Fruit fly (Drosophila melanogaster) whole organism, prepupa: ENCODE results near the gene Rph.

Experiments used
- CG10631 ChIP-seq: fragments of 200-800 bp; sonication (Bioruptor generic); optimal IDR thresholded peaks from 2 replicates; lab custom pipeline; 2016; ENCODE audit warnings: missing biosample characterization, missing genetic modification characterization
- CG10669 ChIP-seq: fragments of 200-800 bp; sonication (Bioruptor generic); optimal IDR thresholded peaks from 3 replicates; lab custom pipeline; 2018; ENCODE audit warnings: missing biosample characterization, mild to moderate bottlenecking, missing genetic modification characterization, moderate library complexity
- CG11762 ChIP-seq: fragments of 200-800 bp; sonication (Bioruptor generic); optimal IDR thresholded peaks from 3 replicates; lab custom pipeline; 2016; ENCODE audit warnings: missing biosample characterization, missing genetic modification characterization; ENCODE audit not compliant: insufficient read depth
- CG15336 ChIP-seq: fragments of 200-800 bp; sonication (Bioruptor generic); IDR thresholded peaks from 2 replicates; pipeline ENCODE4 v1.3.6; 2022; ENCODE audit warnings: missing biosample characterization, missing genetic modification characterization
- CG1621 ChIP-seq: fragments of 200-800 bp; sonication (Bioruptor generic); optimal IDR thresholded peaks from 3 replicates; lab custom pipeline; 2018; ENCODE audit warnings: missing biosample characterization, mild to moderate bottlenecking, missing genetic modification characterization
- CG16779 ChIP-seq: fragments of 200-800 bp; sonication (Bioruptor generic); optimal IDR thresholded peaks from 3 replicates; lab custom pipeline; 2017; ENCODE audit warnings: missing biosample characterization, mild to moderate bottlenecking, missing genetic modification characterization
- CG3032 ChIP-seq: fragments of 200-800 bp; optimal IDR thresholded peaks from 2 replicates; lab custom pipeline; 2019; ENCODE audit warnings: missing biosample characterization, mild to moderate bottlenecking, missing genetic modification characterization, moderate library complexity
- CG34406 ChIP-seq: fragments of 200-800 bp; sonication (Bioruptor generic); optimal IDR thresholded peaks from 3 replicates; lab custom pipeline; 2016; ENCODE audit warnings: missing biosample characterization, missing genetic modification characterization
- CG6163 ChIP-seq: fragments of 200-800 bp; sonication (Bioruptor generic); IDR thresholded peaks from 3 replicates; pipeline ENCODE4 v1.3.6; 2022; ENCODE audit warnings: missing biosample characterization, missing genetic modification characterization
- CG6276 ChIP-seq: fragments of 200-800 bp; sonication (Bioruptor generic); optimal IDR thresholded peaks from 2 replicates; lab custom pipeline; 2017; ENCODE audit warnings: missing biosample characterization, mild to moderate bottlenecking, missing genetic modification characterization
- CG6792 ChIP-seq: fragments of 200-800 bp; sonication (Bioruptor generic); optimal IDR thresholded peaks from 3 replicates; lab custom pipeline; 2016; ENCODE audit warnings: missing biosample characterization, missing genetic modification characterization
- CG6808 ChIP-seq: fragments of 200-800 bp; sonication (Bioruptor generic); optimal IDR thresholded peaks from 3 replicates; lab custom pipeline; 2017; ENCODE audit warnings: missing biosample characterization, missing genetic modification characterization, mild to moderate bottlenecking, moderate library complexity, missing genetic modification reagents
- CG8119 ChIP-seq: fragments of 200-800 bp; sonication (Bioruptor generic); IDR thresholded peaks from 3 replicates; pipeline ENCODE4 v1.3.6; 2022; ENCODE audit warnings: missing biosample characterization, missing genetic modification characterization
- CG8319 ChIP-seq: fragments of 200-800 bp; sonication (Bioruptor generic); optimal IDR thresholded peaks from 3 replicates; lab custom pipeline; 2016; ENCODE audit warnings: missing biosample characterization, missing genetic modification characterization
- CG9139 ChIP-seq: fragments of 200-800 bp; sonication (Bioruptor generic); optimal IDR thresholded peaks from 3 replicates; lab custom pipeline; 2017; ENCODE audit warnings: missing biosample characterization, mild to moderate bottlenecking, missing genetic modification characterization
- Eip75B ChIP-seq: fragments of 200-800 bp; sonication (Bioruptor generic); optimal IDR thresholded peaks from 3 replicates; lab custom pipeline; 2016; ENCODE audit warnings: missing biosample characterization, missing genetic modification characterization
- Eip78C ChIP-seq: fragments of 200-800 bp; sonication (Bioruptor generic); peaks from one replicate; lab custom pipeline; 2016; ENCODE audit warnings: missing biosample characterization, missing genetic modification characterization
- Eip93F ChIP-seq: fragments of 200-800 bp; sonication (Bioruptor generic); optimal IDR thresholded peaks from 2 replicates; lab custom pipeline; 2016; ENCODE audit warnings: missing biosample characterization, mild to moderate bottlenecking, missing genetic modification characterization
- Ets96B ChIP-seq: fragments of 200-800 bp; optimal IDR thresholded peaks from 2 replicates; lab custom pipeline; 2019; ENCODE audit warnings: missing biosample characterization, mild to moderate bottlenecking, missing genetic modification characterization, moderate library complexity
- Gug ChIP-seq: fragments of 200-800 bp; sonication (Bioruptor generic); IDR thresholded peaks from 2 replicates; pipeline ENCODE4 v1.3.6; 2022; ENCODE audit warnings: missing biosample characterization, missing genetic modification characterization
- Hr4 ChIP-seq: fragments of 200-800 bp; sonication (Bioruptor generic); optimal IDR thresholded peaks from 3 replicates; lab custom pipeline; 2016; ENCODE audit warnings: missing biosample characterization, missing genetic modification characterization
- Met ChIP-seq: fragments of 200-800 bp; sonication (Bioruptor generic); optimal IDR thresholded peaks from 3 replicates; lab custom pipeline; 2016; ENCODE audit warnings: missing biosample characterization, missing genetic modification characterization
- Sox102F ChIP-seq: fragments of 200-800 bp; sonication (Bioruptor generic); optimal IDR thresholded peaks from 2 replicates; lab custom pipeline; 2016; ENCODE audit warnings: missing biosample characterization, mild to moderate bottlenecking, missing genetic modification characterization
- dac ChIP-seq: fragments of 200-800 bp; sonication (Bioruptor generic); optimal IDR thresholded peaks from 2 replicates; lab custom pipeline; 2017; ENCODE audit warnings: missing biosample characterization, mild to moderate bottlenecking, missing genetic modification characterization
- dsx ChIP-seq: fragments of 200-800 bp; optimal IDR thresholded peaks from 3 replicates; lab custom pipeline; 2019; ENCODE audit warnings: missing biosample characterization, mild to moderate bottlenecking, missing genetic modification characterization, moderate library complexity; ENCODE audit not compliant: poor library complexity, severe bottlenecking
- eg ChIP-seq: fragments of 200-800 bp; sonication (Bioruptor generic); IDR thresholded peaks from 3 replicates; pipeline ENCODE4 v1.3.6; 2022; ENCODE audit warnings: missing biosample characterization, missing genetic modification characterization
- fd59A ChIP-seq: fragments of 200-800 bp; sonication (Bioruptor generic); optimal IDR thresholded peaks from 2 replicates; lab custom pipeline; 2017; ENCODE audit warnings: missing biosample characterization, mild to moderate bottlenecking, missing genetic modification characterization, missing genetic modification reagents
- fd85E ChIP-seq: fragments of 200-800 bp; sonication (Bioruptor generic); optimal IDR thresholded peaks from 3 replicates; lab custom pipeline; 2016; ENCODE audit warnings: missing biosample characterization, missing genetic modification characterization
- fkh ChIP-seq: fragments of 200-800 bp; sonication (Bioruptor generic); optimal IDR thresholded peaks from 3 replicates; lab custom pipeline; 2017; ENCODE audit warnings: missing biosample characterization, mild to moderate bottlenecking, missing genetic modification characterization, moderate library complexity
- lz ChIP-seq: fragments of 200-800 bp; sonication (Bioruptor generic); optimal IDR thresholded peaks from 3 replicates; lab custom pipeline; 2016; ENCODE audit warnings: missing biosample characterization, missing genetic modification characterization
- net ChIP-seq: fragments of 200-800 bp; sonication (Bioruptor generic); optimal IDR thresholded peaks from 3 replicates; lab custom pipeline; 2016; ENCODE audit warnings: missing biosample characterization, missing genetic modification characterization
- pdm3 ChIP-seq: fragments of 200-800 bp; sonication (Bioruptor generic); optimal IDR thresholded peaks from 3 replicates; lab custom pipeline; 2016; ENCODE audit warnings: missing biosample characterization, missing genetic modification characterization
- salr ChIP-seq, 2 experiments: fragments of 200-800 bp; sonication (Bioruptor generic); optimal IDR thresholded peaks; 3 replicates each; lab custom pipeline; 2016 to 2018; ENCODE audit warnings: missing biosample characterization in 2 of 2, missing genetic modification characterization in 2 of 2, mild to moderate bottlenecking in 1 of 2
- spab ChIP-seq: fragments of 200-800 bp; sonication (Bioruptor generic); optimal IDR thresholded peaks from 2 replicates; lab custom pipeline; 2017; ENCODE audit warnings: missing biosample characterization, mild to moderate bottlenecking, missing genetic modification characterization, missing genetic modification reagents
- ss ChIP-seq, 2 experiments: fragments of 200-800 bp; sonication (Bioruptor generic); optimal IDR thresholded peaks; 2 replicates in 1 of 2; 3 replicates in 1 of 2; lab custom pipeline; 2017 to 2018; ENCODE audit warnings: mild to moderate bottlenecking in 2 of 2, missing biosample characterization in 2 of 2, missing genetic modification characterization in 2 of 2, moderate library complexity in 1 of 2
- svp ChIP-seq: fragments of 200-800 bp; sonication (Bioruptor generic); peaks from one replicate; lab custom pipeline; 2016; ENCODE audit warnings: missing biosample characterization, missing genetic modification characterization
- topi ChIP-seq: fragments of 200-800 bp; sonication (Bioruptor generic); optimal IDR thresholded peaks from 3 replicates; lab custom pipeline; 2016; ENCODE audit warnings: missing biosample characterization, missing genetic modification characterization
- vri ChIP-seq: fragments of 200-800 bp; sonication (Bioruptor generic); optimal IDR thresholded peaks from 3 replicates; lab custom pipeline; 2016; ENCODE audit warnings: missing biosample characterization, mild to moderate bottlenecking, missing genetic modification characterization

Rph gene

DNA sequence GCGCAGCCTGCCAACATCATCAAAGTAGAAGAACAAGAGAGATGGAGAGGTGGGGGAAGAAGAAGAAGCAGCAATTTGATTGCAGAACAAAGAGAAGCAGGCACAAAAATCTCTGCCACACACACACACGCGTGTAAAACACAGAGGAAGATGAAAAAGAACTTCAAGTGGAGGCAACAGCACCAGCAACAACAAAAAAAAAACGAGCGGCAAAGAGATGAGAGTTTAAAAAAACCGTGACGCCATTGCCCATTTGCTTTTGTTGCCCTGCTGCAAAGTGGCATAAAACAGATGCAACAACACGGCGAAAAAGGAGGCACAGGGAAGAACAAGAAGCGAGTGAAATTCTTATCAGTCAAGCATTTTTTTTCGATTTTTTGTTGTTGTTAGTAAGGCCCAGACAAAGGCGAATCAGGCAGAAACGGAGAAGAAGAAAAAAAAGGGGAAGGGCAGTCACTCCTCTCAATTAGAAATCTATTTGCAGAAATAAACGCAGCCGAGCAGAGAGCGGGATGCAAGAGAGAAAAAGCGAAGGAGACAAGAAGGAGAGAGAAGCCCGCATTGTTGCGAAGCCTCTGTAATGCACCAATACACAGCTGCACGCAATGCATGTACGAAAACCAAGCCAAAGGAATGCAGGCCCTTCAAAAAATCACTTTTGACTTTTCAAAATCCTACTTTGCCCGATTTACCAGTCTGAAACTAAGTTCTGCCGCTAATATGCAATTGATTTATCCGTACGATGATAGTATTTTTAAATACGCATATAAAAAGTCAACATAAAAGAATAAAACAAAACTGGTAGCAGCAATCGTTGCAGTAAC, 15.5 kb downstream of the Rph start (continued):
- TF ChIP-seq eg (GFP tag; lab: Robert Waterston, UW) (peak; percentile 46; the same call in 1 of the 3 replicates), CG10631 (GFP tag; lab: Kevin White, UChicago) (no peak), salr (GFP tag; optimal IDR thresholded peaks at IDR 0.05; lab: Kevin White, UChicago) (peak in 1 of 2 experiments; percentile 47), fkh (no peak), lz (GFP tag; lab: Kevin White, UChicago) (no peak), CG6276 (GFP tag; lab: Kevin White, UChicago) (peak; percentile 60), CG15336 (GFP tag; lab: Robert Waterston, UW) (no peak), dsx (GFP tag; lab: Kevin White, UChicago) (peak; percentile 25), pdm3 (GFP tag; lab: Kevin White, UChicago) (no peak), CG6792 (GFP tag; lab: Kevin White, UChicago) (no peak), Met (GFP tag; lab: Kevin White, UChicago) (no peak), CG6808 (peak; percentile 57), Sox102F (GFP tag; lab: Kevin White, UChicago) (peak; percentile 18)

DNA sequence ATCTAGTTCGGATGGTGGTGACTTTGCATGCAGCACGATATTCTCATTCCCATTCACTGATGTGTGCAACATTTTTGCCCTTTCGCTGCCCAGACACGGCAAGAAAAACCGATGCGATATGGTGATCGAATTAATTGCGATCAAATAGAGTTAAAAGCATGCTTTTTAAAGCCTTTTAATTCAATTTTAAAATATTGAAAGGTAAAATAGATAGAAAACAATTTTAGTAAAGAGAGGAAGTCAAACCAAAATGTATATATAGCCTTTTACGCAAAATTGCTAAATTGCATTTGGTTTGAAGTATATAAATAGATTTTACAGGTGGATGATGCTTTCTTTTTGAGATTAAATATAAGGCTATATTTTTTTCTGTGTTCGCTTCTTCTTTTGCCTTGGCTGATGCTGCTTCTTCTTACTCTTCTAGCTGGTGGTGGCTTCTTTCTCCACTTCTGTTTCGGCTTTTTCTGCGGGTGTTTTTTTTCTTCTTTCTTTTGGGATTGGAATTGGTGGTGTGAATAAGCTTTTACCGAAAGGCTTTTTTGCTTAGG, 16.4 kb downstream of the Rph start:
- TF ChIP-seq Eip75B (GFP tag; lab: Kevin White, UChicago) (peak; percentile 60), CG10669 (peak; percentile 17), dac (GFP tag; lab: Kevin White, UChicago) (no peak), CG3032 (tag; lab: Kevin White, UChicago) (peak; percentile 39), lz (GFP tag; lab: Kevin White, UChicago) (no peak), Eip78C (GFP tag; lab: Kevin White, UChicago) (peak; percentile 83), Hr4 (GFP tag; lab: Kevin White, UChicago) (no peak), CG6163 (GFP tag; lab: Robert Waterston, UW) (peak; percentile 38; the same call in 1 of the 3 replicates), svp (peak; percentile 62), fd85E (GFP tag; lab: Kevin White, UChicago) (no peak), Ets96B (peak; percentile 2), CG34406 (peak; percentile 15), fd59A (no peak), Gug (GFP tag; lab: Robert Waterston, UW) (no peak), net (GFP tag; lab: Kevin White, UChicago) (no peak), CG10631 (GFP tag; lab: Kevin White, UChicago) (peak; percentile 25), topi (GFP tag; lab: Kevin White, UChicago) (peak; percentile 14), Met (GFP tag; lab: Kevin White, UChicago) (peak; percentile 46), CG6276 (GFP tag; lab: Kevin White, UChicago) (no peak), ss (GFP tag; optimal IDR thresholded peaks at IDR 0.05; lab: Kevin White, UChicago) (peak; percentile 41 to 62), CG6808 (peak; percentile 8), CG16779 (tag; lab: Kevin White, UChicago) (peak; percentile 1)

DNA sequence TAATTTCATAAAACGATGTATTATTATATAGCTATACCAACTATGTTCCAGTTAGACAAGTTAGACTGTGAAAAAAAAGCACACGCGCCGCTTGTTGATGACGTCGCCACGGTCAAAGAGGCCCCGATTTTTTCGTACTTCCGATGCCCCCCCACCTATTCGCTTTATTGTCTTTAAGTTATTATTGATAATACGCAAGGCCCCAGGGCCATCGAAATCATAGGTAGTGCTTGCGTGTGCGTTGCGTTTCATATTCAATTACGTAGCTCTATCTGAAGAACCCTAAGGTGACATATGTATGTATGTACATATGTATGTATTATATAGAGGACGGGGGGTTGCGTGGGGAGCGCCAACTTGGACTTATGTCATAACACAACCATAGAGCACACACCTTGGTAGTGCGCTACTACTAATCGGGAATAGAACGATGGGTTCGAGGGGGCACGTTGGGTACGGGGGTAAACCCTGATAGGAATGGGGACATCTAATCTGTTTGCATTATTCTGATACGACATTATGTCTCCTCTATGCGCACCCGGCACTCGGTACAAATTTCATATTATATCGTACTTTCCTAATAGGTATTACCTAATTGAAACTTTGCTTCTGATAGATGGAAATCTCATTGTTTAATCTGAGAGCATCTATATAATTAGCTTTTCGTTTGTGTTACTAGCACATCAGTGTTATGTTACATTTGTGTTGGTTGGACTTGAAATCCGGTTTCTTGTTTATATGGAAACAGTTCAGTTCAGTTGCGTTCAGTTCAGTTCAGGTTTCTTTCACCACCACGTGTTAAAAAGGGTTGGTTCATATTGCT, 17.6 kb downstream of the Rph start:
- no peak for TF ChIP-seq Eip75B (GFP tag; lab: Kevin White, UChicago)
- TF ChIP-seq CG3032 (tag; lab: Kevin White, UChicago): no peak
- no peak for TF ChIP-seq CG9139 (GFP tag; lab: Kevin White, UChicago)
- TF ChIP-seq pdm3 (GFP tag; lab: Kevin White, UChicago): no peak
- TF ChIP-seq spab: no peak
- TF ChIP-seq Eip93F: no peak
- TF ChIP-seq ss (GFP tag; optimal IDR thresholded peaks at IDR 0.05; lab: Kevin White, UChicago): no peak
- TF ChIP-seq fkh: peak; percentile 59
- TF ChIP-seq CG16779 (tag; lab: Kevin White, UChicago): no peak
- TF ChIP-seq CG8319 (GFP tag; lab: Kevin White, UChicago): no peak
- TF ChIP-seq vri (GFP tag; lab: Kevin White, UChicago): peak; percentile 50
- no peak for TF ChIP-seq CG8119 (GFP tag; lab: Robert Waterston, UW)
- no peak for TF ChIP-seq CG11762
- no peak for TF ChIP-seq Met (GFP tag; lab: Kevin White, UChicago)
- no peak for TF ChIP-seq CG6792 (GFP tag; lab: Kevin White, UChicago)
- no peak for TF ChIP-seq CG1621 (tag; lab: Kevin White, UChicago)
